Worm (Caenorhabditis elegans) whole organism, young adult: ENCODE measurements around the gene K10C2.6.

Experiments used
- B0035.1 ChIP-seq: sonication (generic microtip); optimal IDR thresholded peaks from 2 replicates; lab custom pipeline; 2016; ENCODE audit warnings: missing genetic modification characterization, mild to moderate bottlenecking, missing compliant biosample characterization, missing genotype, missing genetic modification reagents
- B0261.1 ChIP-seq: sonication (generic microtip); optimal IDR thresholded peaks from 2 replicates; lab custom pipeline; 2016; ENCODE audit warnings: mild to moderate bottlenecking, missing genetic modification characterization, moderate library complexity, missing compliant biosample characterization
- C06A6.2 ChIP-seq: fragments of 200-800 bp; sonication (Bioruptor generic); conservative IDR thresholded peaks from 2 replicates; pipeline ENCODE4 v1.3.6; 2022; ENCODE audit warnings: missing genetic modification characterization, missing compliant biosample characterization
- C17E4.6 ChIP-seq: fragments of 200-800 bp; sonication (Bioruptor generic); IDR thresholded peaks from 2 replicates; pipeline ENCODE4 v1.3.6; 2022; ENCODE audit warnings: missing genetic modification reagents, missing genetic modification characterization, missing compliant biosample characterization
- F37B4.10 ChIP-seq: fragments of 200-800 bp; sonication (Bioruptor generic); IDR thresholded peaks from 2 replicates; pipeline ENCODE4 v1.3.6; 2022; ENCODE audit warnings: missing genetic modification characterization, missing compliant biosample characterization
- F49E8.2 ChIP-seq: sonication (generic microtip); optimal IDR thresholded peaks from 3 replicates; lab custom pipeline; 2017; ENCODE audit warnings: missing genetic modification characterization, mild to moderate bottlenecking, missing compliant biosample characterization, antibody characterized with exemption, moderate library complexity; ENCODE audit not compliant: insufficient read depth
- F52B5.7 ChIP-seq: sonication (generic microtip); optimal IDR thresholded peaks from 2 replicates; lab custom pipeline; 2016; ENCODE audit warnings: mild to moderate bottlenecking, missing genetic modification characterization, missing compliant biosample characterization
- Y53F4B.3 ChIP-seq: fragments of 200-800 bp; sonication (Bioruptor generic); IDR thresholded peaks from 2 replicates; pipeline ENCODE4 v1.3.6; 2022; ENCODE audit warnings: missing genetic modification reagents, missing genetic modification characterization, missing compliant biosample characterization
- aptf-2 ChIP-seq: fragments of 200-800 bp; sonication (Bioruptor generic); conservative IDR thresholded peaks from 2 replicates; pipeline ENCODE4 v1.3.6; 2022; ENCODE audit warnings: missing genetic modification reagents, missing genetic modification characterization, missing compliant biosample characterization
- attf-6 ChIP-seq: fragments of 200-800 bp; sonication (Bioruptor generic); IDR thresholded peaks from 2 replicates; pipeline ENCODE4 v1.3.6; 2022; ENCODE audit warnings: missing genetic modification reagents, missing genetic modification characterization, missing compliant biosample characterization
- bed-1 ChIP-seq: fragments of 200-800 bp; sonication (Bioruptor generic); IDR thresholded peaks from 2 replicates; pipeline ENCODE4 v1.3.6; 2022; ENCODE audit warnings: missing genetic modification reagents, missing genetic modification characterization, missing compliant biosample characterization
- ceh-91 ChIP-seq: fragments of 200-800 bp; sonication (Bioruptor generic); IDR thresholded peaks from 2 replicates; pipeline ENCODE4 v1.3.6; 2022; ENCODE audit warnings: missing genetic modification reagents, missing genetic modification characterization, missing compliant biosample characterization
- ets-4 ChIP-seq: fragments of 200-800 bp; sonication (Bioruptor generic); optimal IDR thresholded peaks from 2 replicates; lab custom pipeline; 2018; ENCODE audit warnings: mild to moderate bottlenecking, missing genetic modification characterization, missing compliant biosample characterization
- hlh-12 ChIP-seq: sonication (generic microtip); optimal IDR thresholded peaks from 2 replicates; lab custom pipeline; 2016; ENCODE audit warnings: missing genetic modification characterization, missing compliant biosample characterization
- lin-35 ChIP-seq, 3 experiments: fragments of 150-350 bp in 2 of 3; sonication (generic microtip) in 1 of 3; optimal IDR thresholded peaks; 2 replicates each; lab custom pipeline; 2014 to 2018; ENCODE audit warnings: missing biosample characterization in 3 of 3, missing genetic modification characterization in 3 of 3, missing genetic modification reagents in 3 of 3
- nfya-1 ChIP-seq: sonication (generic microtip); optimal IDR thresholded peaks from 2 replicates; lab custom pipeline; 2017; ENCODE audit warnings: antibody characterized with exemption, missing compliant biosample characterization, missing genetic modification characterization, borderline replicate concordance; ENCODE audit not compliant: insufficient read depth
- nfya-2 ChIP-seq: fragments of 200-800 bp; sonication (Bioruptor generic); IDR thresholded peaks from 2 replicates; pipeline ENCODE4 v1.3.6; 2022; ENCODE audit warnings: missing genetic modification reagents, missing genetic modification characterization, missing compliant biosample characterization
- nhr-120 ChIP-seq: fragments of 200-800 bp; sonication (Bioruptor generic); IDR thresholded peaks from 2 replicates; pipeline ENCODE4 v1.3.6; 2022; ENCODE audit warnings: missing genetic modification characterization, missing compliant biosample characterization
- nhr-80 ChIP-seq: sonication (generic microtip); optimal IDR thresholded peaks from 2 replicates; lab custom pipeline; 2016; ENCODE audit warnings: missing genetic modification characterization, missing compliant biosample characterization
- pha-4 ChIP-seq: fragments of 150-350 bp; sonication (generic microtip); optimal IDR thresholded peaks from 2 replicates; lab custom pipeline; 2014; ENCODE audit warnings: missing biosample characterization, missing genetic modification reagents, missing genetic modification characterization
- rcor-1 ChIP-seq: fragments of 200-800 bp; sonication (Bioruptor generic); IDR thresholded peaks from 2 replicates; pipeline ENCODE4 v1.3.6; 2022; ENCODE audit warnings: missing genetic modification reagents, missing genetic modification characterization, missing compliant biosample characterization
- rec-8 ChIP-seq, 2 experiments: sonication (generic microtip); optimal IDR thresholded peaks; 2 replicates each; lab custom pipeline; 2016; ENCODE audit warnings: mild to moderate bottlenecking in 2 of 2, missing genetic modification characterization in 2 of 2, missing genetic modification reagents in 2 of 2, missing genotype in 2 of 2, missing biosample characterization in 1 of 2, missing compliant biosample characterization in 1 of 2, moderate library complexity in 1 of 2
- repo-1 ChIP-seq: sonication (generic microtip); optimal IDR thresholded peaks from 2 replicates; lab custom pipeline; 2017; ENCODE audit warnings: mild to moderate bottlenecking, missing genetic modification characterization, missing compliant biosample characterization
- rpc-1 ChIP-seq, 2 experiments: fragments of 150-350 bp in 1 of 2; sonication (generic microtip) in 1 of 2; optimal IDR thresholded peaks; 2 replicates each; lab custom pipeline; 2014 to 2018; ENCODE audit warnings: missing biosample characterization in 1 of 2, missing genetic modification characterization in 1 of 2, missing genetic modification reagents in 1 of 2, missing genotype in 1 of 2
- snpc-1.3 ChIP-seq: sonication (generic microtip); optimal IDR thresholded peaks from 2 replicates; lab custom pipeline; 2017; ENCODE audit warnings: missing genetic modification characterization, mild to moderate bottlenecking, missing compliant biosample characterization, antibody characterized with exemption, moderate library complexity, missing genotype, missing genetic modification reagents; ENCODE audit not compliant: insufficient read depth
- snpc-4 ChIP-seq, 5 experiments: fragments of 150-350 bp in 1 of 5; sonication (generic microtip) in 4 of 5; optimal IDR thresholded peaks; 2 replicates each; lab custom pipeline; 2014 to 2018; ENCODE audit warnings: missing genetic modification characterization in 5 of 5, missing biosample characterization in 3 of 5, antibody characterized with exemption in 2 of 5, mild to moderate bottlenecking in 2 of 5, missing compliant biosample characterization in 2 of 5, missing genotype in 2 of 5, moderate library complexity in 2 of 5, missing genetic modification reagents in 1 of 5
- somi-1 ChIP-seq: fragments of 200-800 bp; sonication (Bioruptor generic); optimal IDR thresholded peaks from 2 replicates; lab custom pipeline; 2018; ENCODE audit warnings: mild to moderate bottlenecking, missing genetic modification characterization, missing compliant biosample characterization
- xnd-1 ChIP-seq: sonication (generic microtip); optimal IDR thresholded peaks from 2 replicates; lab custom pipeline; 2016; ENCODE audit warnings: missing genotype, missing genetic modification reagents, missing genetic modification characterization, missing compliant biosample characterization
- zim-3 ChIP-seq: sonication (generic microtip); optimal IDR thresholded peaks from 2 replicates; lab custom pipeline; 2017; ENCODE audit warnings: mild to moderate bottlenecking, missing genetic modification characterization, moderate library complexity, missing compliant biosample characterization

Gene K10C2.6

DNA sequence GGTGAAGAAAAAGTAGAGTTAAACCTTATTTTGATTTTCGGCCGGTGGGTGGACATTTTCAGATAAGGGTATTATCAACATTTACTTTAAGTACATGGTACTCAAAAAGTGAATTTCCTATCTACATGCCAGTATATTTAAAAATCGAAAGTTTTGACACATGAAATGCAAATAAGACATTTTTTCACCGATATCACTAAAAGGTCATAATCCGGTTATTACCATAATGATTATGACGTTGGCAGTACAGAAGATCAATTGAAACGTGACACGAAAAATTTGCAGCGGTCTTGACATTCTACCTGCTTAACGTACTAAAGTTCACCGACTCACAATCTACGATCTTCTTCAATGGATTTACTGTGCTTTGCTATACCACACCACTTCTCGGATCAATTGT is 6.8 kb downstream of the K10C2.6 start:
- TF ChIP-seq hlh-12 (tag; lab: Kevin White, UChicago) (no peak), C06A6.2 (no peak)
- TF ChIP-seq, all 124 proteins: peak for 0

DNA sequence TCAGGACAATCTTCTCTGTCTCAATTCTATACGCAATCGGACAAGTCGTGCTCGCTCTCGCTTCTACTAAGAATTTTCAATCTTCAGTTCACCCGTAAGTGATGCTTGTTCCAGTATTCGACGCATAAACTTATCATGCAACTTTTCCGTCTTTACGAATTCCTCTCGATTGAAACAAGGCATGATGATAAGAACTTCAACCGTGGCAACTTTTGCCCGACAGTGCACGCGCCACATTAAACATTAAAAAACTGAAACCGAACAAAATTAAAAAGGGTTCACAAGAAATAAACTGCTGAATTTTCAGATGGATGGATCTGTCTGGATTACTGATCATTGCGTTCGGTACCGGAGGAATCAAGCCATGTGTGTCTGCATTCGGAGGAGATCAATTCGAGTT is 7.2 kb downstream of the K10C2.6 start:
- no peak for TF ChIP-seq somi-1 (GFP tag; lab: Kevin White, UChicago)
- TF ChIP-seq nhr-80 (tag; lab: Kevin White, UChicago) = peak; percentile 54
- TF ChIP-seq F52B5.7 = no peak

DNA sequence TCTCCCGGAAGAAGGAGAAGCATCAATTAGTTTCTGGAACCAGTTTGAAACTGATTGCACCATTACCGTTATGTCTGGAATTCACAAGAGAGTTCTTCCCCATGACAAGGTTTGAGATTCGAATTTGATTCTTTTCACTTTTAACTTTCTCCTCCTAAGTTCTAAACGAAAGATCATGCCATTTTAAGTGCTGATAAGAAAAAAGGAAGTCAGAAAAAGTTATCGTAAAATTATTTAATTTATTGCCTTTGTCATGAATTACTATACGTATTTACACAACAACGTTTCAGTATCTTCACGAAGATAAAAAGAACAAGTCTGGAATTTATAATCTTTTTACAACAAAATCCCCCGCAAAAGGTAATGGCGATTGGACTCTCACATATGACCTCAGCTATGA is 8.9 kb downstream of the K10C2.6 start:
- TF ChIP-seq ceh-91 (no peak), nhr-80 (tag; lab: Kevin White, UChicago) (peak; percentile 37)

DNA sequence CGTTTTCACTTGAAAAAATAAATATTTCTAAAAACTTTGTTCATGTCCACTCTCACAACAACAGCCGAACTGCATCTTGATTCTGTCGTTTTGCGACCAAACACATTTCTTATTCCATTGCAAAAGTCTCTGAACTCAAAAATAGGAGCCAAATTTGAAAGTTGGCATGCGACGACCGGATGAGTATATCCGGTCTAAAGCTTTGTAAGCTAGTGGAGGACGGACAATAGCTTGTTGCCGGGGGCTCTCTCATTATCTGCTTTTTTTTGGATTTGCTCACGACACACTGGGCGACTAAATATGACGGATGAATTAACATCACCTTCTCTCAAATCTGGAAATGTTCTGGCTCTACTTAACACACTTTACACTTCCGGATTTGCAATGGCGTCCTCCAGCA is 10.5 kb downstream of the K10C2.6 start, which contains the start of gene K04E7.1:
Gene K04E7.1 (plus strand): TSS at position 301 of the 400 bp plus-strand sequence.
- no peak for TF ChIP-seq F49E8.2 (tag; lab: Kevin White, UChicago)
- no peak for TF ChIP-seq nfya-2 (GFP tag; lab: Robert Waterston, UW)
- no peak for TF ChIP-seq zim-3 (tag; lab: Kevin White, UChicago)
- TF ChIP-seq C06A6.2 = no peak
- TF ChIP-seq xnd-1 (tag; lab: Kevin White, UChicago) = no peak
- TF ChIP-seq snpc-4 (GFP tag; optimal IDR thresholded peaks at IDR 0.05; lab: Kevin White, UChicago) = no peak
- TF ChIP-seq snpc-4 (tag; optimal IDR thresholded peaks at IDR 0.05; lab: Kevin White, UChicago) = no peak
- no peak for TF ChIP-seq attf-6 (GFP tag; lab: Robert Waterston, UW)
- TF ChIP-seq snpc-1.3 (tag; lab: Kevin White, UChicago) = no peak
- no peak for TF ChIP-seq pha-4 (tag; lab: Kevin White, UChicago)
- TF ChIP-seq ets-4 (GFP tag; lab: Kevin White, UChicago) = no peak
- TF ChIP-seq rpc-1 (optimal IDR thresholded peaks at IDR 0.05; lab: Kevin White, UChicago) = no peak
- TF ChIP-seq rpc-1 (tag; optimal IDR thresholded peaks at IDR 0.05; lab: Kevin White, UChicago) = no peak

DNA sequence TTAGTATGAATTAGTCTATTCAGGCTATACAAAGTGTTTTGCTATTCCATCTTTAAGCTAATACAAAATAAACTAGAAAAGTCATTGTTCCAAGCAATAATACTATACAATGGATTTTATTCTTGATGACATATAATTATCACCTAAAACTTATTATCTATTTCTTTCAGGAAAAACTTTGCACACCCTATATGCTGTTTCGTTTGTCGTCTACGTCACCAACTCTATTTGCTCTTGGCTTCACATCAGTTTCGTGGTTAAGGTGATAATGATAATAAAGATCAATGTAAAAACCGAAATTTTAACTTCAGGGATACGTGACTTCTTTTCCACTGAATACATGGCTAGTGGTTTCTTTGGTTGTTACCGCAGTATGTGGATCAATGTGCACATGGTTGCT is 11.2 kb downstream of the K10C2.6 start:
- TF ChIP-seq rcor-1 (GFP tag; lab: Robert Waterston, UW) (no peak), lin-35 (GFP tag; optimal IDR thresholded peaks at IDR 0.05; lab: Kevin White, UChicago) (no peak), repo-1 (no peak), B0261.1 (tag; lab: Kevin White, UChicago) (no peak), aptf-2 (no peak), F37B4.10 (GFP tag; lab: Robert Waterston, UW) (no peak), C17E4.6 (GFP tag; lab: Robert Waterston, UW) (no peak), B0035.1 (tag; lab: Kevin White, UChicago) (no peak), Y53F4B.3 (GFP tag; lab: Robert Waterston, UW) (no peak), nfya-1 (tag; lab: Kevin White, UChicago) (no peak), rec-8 (tag; optimal IDR thresholded peaks at IDR 0.05; lab: Kevin White, UChicago) (no peak), bed-1 (GFP tag; lab: Robert Waterston, UW) (no peak), nhr-120 (GFP tag; lab: Robert Waterston, UW) (no peak)
